Worm (Caenorhabditis elegans) whole organism, late embryonic: ENCODE data around the gene fbxb-26.

Experiments used
- C08G9.2 ChIP-seq: sonication (generic microtip); optimal IDR thresholded peaks from 2 replicates; lab custom pipeline; 2016; ENCODE audit warnings: mild to moderate bottlenecking, missing genetic modification characterization, moderate library complexity, missing compliant biosample characterization
- C38D4.7 ChIP-seq: fragments of 200-800 bp; sonication (Bioruptor generic); optimal IDR thresholded peaks from 2 replicates; lab custom pipeline; 2018; ENCODE audit warnings: mild to moderate bottlenecking, missing genetic modification characterization, moderate library complexity, missing compliant biosample characterization
- F13H6.1 ChIP-seq: sonication (generic microtip); optimal IDR thresholded peaks from 2 replicates; lab custom pipeline; 2016; ENCODE audit warnings: missing genetic modification characterization, missing compliant biosample characterization
- Y22D7AL.16 ChIP-seq: sonication (generic microtip); optimal IDR thresholded peaks from 2 replicates; lab custom pipeline; 2016; ENCODE audit warnings: missing genetic modification characterization, missing compliant biosample characterization
- ceh-19 ChIP-seq: fragments of 200-800 bp; sonication (Bioruptor generic); optimal IDR thresholded peaks from 2 replicates; lab custom pipeline; 2018; ENCODE audit warnings: mild to moderate bottlenecking, missing genetic modification characterization, missing compliant biosample characterization
- ceh-24 ChIP-seq: sonication (generic microtip); optimal IDR thresholded peaks from 2 replicates; lab custom pipeline; 2016; ENCODE audit warnings: mild to moderate bottlenecking, missing genetic modification characterization, missing compliant biosample characterization
- ceh-31 ChIP-seq: sonication (generic microtip); optimal IDR thresholded peaks from 2 replicates; lab custom pipeline; 2016; ENCODE audit warnings: missing genetic modification characterization, missing compliant biosample characterization
- ceh-34 ChIP-seq: sonication (generic microtip); optimal IDR thresholded peaks from 2 replicates; lab custom pipeline; 2016; ENCODE audit warnings: mild to moderate bottlenecking, missing genetic modification characterization, missing compliant biosample characterization
- ceh-45 ChIP-seq: fragments of 200-800 bp; sonication (Bioruptor generic); IDR thresholded peaks from 2 replicates; pipeline ENCODE4 v1.3.6; 2022; ENCODE audit warnings: missing genetic modification reagents, missing genetic modification characterization, missing compliant biosample characterization
- ceh-48 ChIP-seq: sonication (generic microtip); optimal IDR thresholded peaks from 2 replicates; lab custom pipeline; 2016; ENCODE audit warnings: missing genetic modification characterization, inconsistent platforms, missing compliant biosample characterization
- ceh-6 ChIP-seq: fragments of 200-800 bp; sonication (Bioruptor generic); optimal IDR thresholded peaks from 2 replicates; lab custom pipeline; 2018; ENCODE audit warnings: mild to moderate bottlenecking, missing genetic modification characterization, missing compliant biosample characterization
- che-1 ChIP-seq: sonication (generic microtip); optimal IDR thresholded peaks from 2 replicates; lab custom pipeline; 2016; ENCODE audit warnings: mild to moderate bottlenecking, missing genetic modification characterization, missing compliant biosample characterization
- dmd-4 ChIP-seq: sonication (generic microtip); optimal IDR thresholded peaks from 2 replicates; lab custom pipeline; 2016; ENCODE audit warnings: borderline replicate concordance, missing genetic modification characterization, missing compliant biosample characterization
- dve-1 ChIP-seq: sonication (generic microtip); optimal IDR thresholded peaks from 2 replicates; lab custom pipeline; 2017; ENCODE audit warnings: antibody characterized with exemption, mild to moderate bottlenecking, missing genetic modification characterization, missing compliant biosample characterization
- elt-4 ChIP-seq: sonication (generic microtip); optimal IDR thresholded peaks from 2 replicates; lab custom pipeline; 2016; ENCODE audit warnings: missing genetic modification characterization, missing compliant biosample characterization
- gmeb-2 ChIP-seq: sonication (generic microtip); optimal IDR thresholded peaks from 2 replicates; lab custom pipeline; 2016; ENCODE audit warnings: missing genetic modification characterization, inconsistent platforms, missing compliant biosample characterization
- hlh-13 ChIP-seq: fragments of 200-800 bp; sonication (Bioruptor generic); optimal IDR thresholded peaks from 2 replicates; lab custom pipeline; 2018; ENCODE audit warnings: mild to moderate bottlenecking, missing genetic modification characterization, missing compliant biosample characterization
- hlh-15 ChIP-seq: sonication (generic microtip); optimal IDR thresholded peaks from 2 replicates; lab custom pipeline; 2016; ENCODE audit warnings: missing genetic modification characterization, missing compliant biosample characterization
- lin-11 ChIP-seq: fragments of 200-800 bp; sonication (Bioruptor generic); optimal IDR thresholded peaks from 2 replicates; lab custom pipeline; 2018; ENCODE audit warnings: mild to moderate bottlenecking, missing genetic modification characterization, missing compliant biosample characterization
- madf-2 ChIP-seq: sonication (generic microtip); optimal IDR thresholded peaks from 2 replicates; lab custom pipeline; 2017; ENCODE audit warnings: missing genetic modification characterization, missing compliant biosample characterization
- nhr-11 ChIP-seq: fragments of 150-350 bp; optimal IDR thresholded peaks from 2 replicates; lab custom pipeline; 2014; ENCODE audit warnings: missing biosample characterization, missing genetic modification characterization
- npax-4 ChIP-seq: sonication (generic microtip); optimal IDR thresholded peaks from 2 replicates; lab custom pipeline; 2016; ENCODE audit warnings: missing genetic modification characterization, missing compliant biosample characterization
- odd-2 ChIP-seq: sonication (generic microtip); optimal IDR thresholded peaks from 2 replicates; lab custom pipeline; 2017; ENCODE audit warnings: antibody characterized with exemption, mild to moderate bottlenecking, missing genetic modification characterization, missing compliant biosample characterization
- pag-3 ChIP-seq: sonication (generic microtip); optimal IDR thresholded peaks from 2 replicates; lab custom pipeline; 2016; ENCODE audit warnings: missing compliant biosample characterization, missing genetic modification characterization, borderline replicate concordance
- pat-9 ChIP-seq: fragments of 200-800 bp; sonication (Bioruptor generic); optimal IDR thresholded peaks from 2 replicates; lab custom pipeline; 2018; ENCODE audit warnings: mild to moderate bottlenecking, missing genetic modification characterization, moderate library complexity, missing compliant biosample characterization
- pax-1 ChIP-seq: fragments of 150-350 bp; optimal IDR thresholded peaks from 2 replicates; lab custom pipeline; 2014; ENCODE audit warnings: missing biosample characterization, missing genetic modification characterization
- pha-4 ChIP-seq: fragments of 150-350 bp; optimal IDR thresholded peaks from 2 replicates; lab custom pipeline; 2018; ENCODE audit warnings: missing biosample characterization, missing genetic modification reagents, missing genetic modification characterization
- pqm-1 ChIP-seq: sonication (generic microtip); optimal IDR thresholded peaks from 2 replicates; lab custom pipeline; 2016; ENCODE audit warnings: missing genetic modification characterization, missing compliant biosample characterization
- ref-2 ChIP-seq: sonication (generic microtip); optimal IDR thresholded peaks from 2 replicates; lab custom pipeline; 2016; ENCODE audit warnings: missing genetic modification characterization, missing compliant biosample characterization
- rnt-1 ChIP-seq: sonication (generic microtip); optimal IDR thresholded peaks from 2 replicates; lab custom pipeline; 2016; ENCODE audit warnings: missing genetic modification characterization, missing compliant biosample characterization
- sox-2 ChIP-seq: fragments of 200-800 bp; sonication (Bioruptor generic); IDR thresholded peaks from 2 replicates; pipeline ENCODE4 v1.3.6; 2022; ENCODE audit warnings: missing genetic modification reagents, missing genetic modification characterization, missing compliant biosample characterization
- sox-4 ChIP-seq: sonication (generic microtip); optimal IDR thresholded peaks from 2 replicates; lab custom pipeline; 2017; ENCODE audit warnings: mild to moderate bottlenecking, missing genetic modification characterization, inconsistent platforms, missing compliant biosample characterization
- syd-9 ChIP-seq: sonication (generic microtip); optimal IDR thresholded peaks from 2 replicates; lab custom pipeline; 2016; ENCODE audit warnings: mild to moderate bottlenecking, missing genetic modification characterization, moderate library complexity, missing compliant biosample characterization
- tbx-2 ChIP-seq: sonication (generic microtip); optimal IDR thresholded peaks from 2 replicates; lab custom pipeline; 2016; ENCODE audit warnings: missing genetic modification characterization, missing compliant biosample characterization
- unc-3 ChIP-seq, 2 experiments: fragments of 200-800 bp in 1 of 2; sonication (Bioruptor generic) in 1 of 2; sonication (generic microtip) in 1 of 2; conservative IDR thresholded peaks in 1 of 2; optimal IDR thresholded peaks in 1 of 2; 2 replicates each; pipeline versions ENCODE4 v1.3.6 to Lab custom; 2016 to 2022; ENCODE audit warnings: missing compliant biosample characterization in 2 of 2, missing genetic modification characterization in 2 of 2, missing genetic modification reagents in 1 of 2
- unc-42 ChIP-seq: sonication (generic microtip); optimal IDR thresholded peaks from 2 replicates; lab custom pipeline; 2016; ENCODE audit warnings: missing genotype, missing genetic modification characterization, missing compliant biosample characterization
- unc-55 ChIP-seq: sonication (generic microtip); optimal IDR thresholded peaks from 2 replicates; lab custom pipeline; 2017; ENCODE audit warnings: missing biosample characterization, missing genetic modification reagents, missing genetic modification characterization
- unc-86 ChIP-seq: sonication (generic microtip); optimal IDR thresholded peaks from 2 replicates; lab custom pipeline; 2016; ENCODE audit warnings: missing genetic modification characterization, missing compliant biosample characterization
- zip-5 ChIP-seq: sonication (generic microtip); optimal IDR thresholded peaks from 2 replicates; lab custom pipeline; 2016; ENCODE audit warnings: missing genetic modification characterization, missing compliant biosample characterization

Gene fbxb-26

ce11 chrII:1644777-1645348 lies 37.5 kb upstream of the fbxb-26 start, which contains the start of gene ZC204.6:
TSS of gene ZC204.6 (minus strand) at chrII:1644827.
- TF ChIP-seq dve-1 (tag; lab: Kevin White, UChicago) (no peak), C08G9.2 (tag; lab: Kevin White, UChicago) (no peak), ceh-24 (tag; lab: Kevin White, UChicago) (no peak), unc-86 (tag; lab: Kevin White, UChicago) (no peak), pat-9 (no peak), dmd-4 (no peak), madf-2 (tag; lab: Kevin White, UChicago) (no peak), pha-4 (tag; lab: Kevin White, UChicago) (no peak), tbx-2 (no peak), npax-4 (no peak), syd-9 (no peak)

ce11 chrII:1646199-1646598 lies 36.1 kb upstream of the fbxb-26 start, which contains the start of gene ZC204.17:
TSS of gene ZC204.17 (minus strand) at chrII:1646299.
- no peak for TF ChIP-seq unc-3 (GFP tag; conservative IDR thresholded peaks at IDR 0.05; lab: Robert Waterston, UW)
- TF ChIP-seq unc-3 (tag; optimal IDR thresholded peaks at IDR 0.05; lab: Kevin White, UChicago): no peak
- no peak for TF ChIP-seq sox-4 (tag; lab: Kevin White, UChicago)
- no peak for TF ChIP-seq dmd-4
- TF ChIP-seq F13H6.1: no peak
- TF ChIP-seq ceh-31: no peak
- TF ChIP-seq, all 69 proteins: peak for 0

DNA sequence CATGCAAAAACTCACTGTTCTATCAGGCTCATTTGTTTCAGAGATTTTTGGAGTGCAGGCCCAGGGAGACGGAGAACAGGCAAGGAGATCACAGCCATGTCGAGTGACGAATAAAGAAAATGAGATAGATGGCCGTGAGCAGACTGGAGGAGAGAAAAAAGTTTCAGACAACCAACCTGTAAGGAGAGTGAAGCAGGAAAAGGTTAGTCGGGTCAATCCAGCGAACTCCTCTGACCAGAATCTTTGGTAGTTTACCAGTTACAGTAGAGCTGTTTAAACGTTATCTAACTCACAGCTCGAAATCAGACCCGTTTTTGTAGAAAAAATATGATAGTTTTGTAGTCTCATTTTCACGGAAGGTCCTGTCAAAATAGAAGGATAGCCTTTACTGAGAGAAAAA lies 33.5 kb upstream of the fbxb-26 start, which contains the start of gene fbxb-21:
fbxb-21 (minus strand) TSS at position 101 of the 400 bp plus-strand sequence.
- TF ChIP-seq dmd-4 (no peak), lin-11 (no peak), ceh-45 (GFP tag; lab: Robert Waterston, UW) (no peak), C38D4.7 (no peak), hlh-13 (GFP tag; lab: Kevin White, UChicago) (no peak), Y22D7AL.16 (tag; lab: Kevin White, UChicago) (no peak), tbx-2 (no peak), madf-2 (tag; lab: Kevin White, UChicago) (no peak), pax-1 (no peak), pag-3 (no peak), ceh-48 (tag; lab: Kevin White, UChicago) (no peak)
- TF ChIP-seq, all 69 proteins: peak for 0

ce11 chrII:1650502-1650901 lies 31.8 kb upstream of the fbxb-26 start, which contains the start of gene fbxb-20:
TSS of gene fbxb-20 (minus strand) at chrII:1650602.
- TF ChIP-seq ref-2 (no peak), elt-4 (tag; lab: Kevin White, UChicago) (no peak), pqm-1 (tag; lab: Kevin White, UChicago) (no peak), ceh-34 (tag; lab: Kevin White, UChicago) (no peak), unc-3 (GFP tag; conservative IDR thresholded peaks at IDR 0.05; lab: Robert Waterston, UW) (no peak), unc-3 (tag; optimal IDR thresholded peaks at IDR 0.05; lab: Kevin White, UChicago) (no peak), hlh-13 (GFP tag; lab: Kevin White, UChicago) (no peak), nhr-11 (tag; lab: Kevin White, UChicago) (no peak)

DNA sequence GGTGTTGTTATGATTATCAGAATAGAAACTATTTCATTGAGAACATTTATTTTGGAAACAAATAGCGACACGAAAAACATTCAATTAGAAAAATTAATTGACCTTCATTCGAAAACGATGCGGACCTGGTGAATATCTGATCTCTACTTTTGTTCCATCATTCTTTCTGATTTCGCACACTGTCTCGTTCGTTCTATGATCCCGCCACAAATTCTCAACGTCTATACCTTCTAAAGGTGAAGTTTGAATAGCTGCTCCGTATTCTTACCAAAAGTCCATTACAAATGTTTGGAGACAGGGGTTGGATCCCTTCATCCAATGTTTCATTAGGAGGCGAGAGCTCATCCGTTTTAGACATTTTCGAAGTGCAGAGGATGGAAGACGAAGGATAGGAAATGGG lies 30.5 kb upstream of the fbxb-26 start, which contains the start of gene fbxb-16:
fbxb-16 (minus strand) TSS at position 101 of the 400 bp plus-strand sequence.
- TF ChIP-seq tbx-2 (no peak), C38D4.7 (no peak), Y22D7AL.16 (tag; lab: Kevin White, UChicago) (no peak), ceh-48 (tag; lab: Kevin White, UChicago) (no peak), ceh-31 (no peak), zip-5 (tag; lab: Kevin White, UChicago) (no peak), elt-4 (tag; lab: Kevin White, UChicago) (no peak), unc-42 (no peak), che-1 (no peak), ceh-6 (GFP tag; lab: Kevin White, UChicago) (no peak), hlh-15 (tag; lab: Kevin White, UChicago) (no peak), pat-9 (no peak), sox-2 (no peak), unc-55 (GFP tag; lab: Kevin White, UChicago) (no peak), gmeb-2 (tag; lab: Kevin White, UChicago) (no peak), rnt-1 (tag; lab: Kevin White, UChicago) (no peak), dmd-4 (no peak), odd-2 (no peak), ceh-19 (no peak)
- TF ChIP-seq, all 69 proteins: peak for 0
